Fruit fly (Drosophila melanogaster) whole organism, wandering third instar larva: ENCODE measurements around the gene Tsp2A.

Experiments used
- CG32264 ChIP-seq: fragments of 200-800 bp; sonication (Bioruptor generic); optimal IDR thresholded peaks from 2 replicates; lab custom pipeline; 2016; ENCODE audit warnings: missing biosample characterization, missing genetic modification characterization
- Dfd ChIP-seq: fragments of >200 bp; optimal IDR thresholded peaks from 2 replicates; lab custom pipeline; 2017; ENCODE audit warnings: missing biosample characterization, missing genetic modification characterization
- Dif ChIP-seq: fragments of 200-275, 200-300 bp; sonication (Bioruptor generic); optimal IDR thresholded peaks from 2 replicates; lab custom pipeline; 2018; ENCODE audit warnings: missing biosample characterization, missing genetic modification characterization; ENCODE audit not compliant: partially characterized antibody
- GATAd ChIP-seq: sonication (Bioruptor generic); optimal IDR thresholded peaks from 2 replicates; lab custom pipeline; 2016; ENCODE audit warnings: missing biosample characterization, missing genetic modification characterization
- N ChIP-seq: fragments of >200 bp; optimal IDR thresholded peaks from 2 replicates; lab custom pipeline; 2018; ENCODE audit warnings: missing biosample characterization, missing external identifiers, missing genetic modification characterization
- foxo ChIP-seq, 2 experiments: fragments of 200-800 bp; sonication (Bioruptor generic); optimal IDR thresholded peaks; 2 replicates in 1 of 2; 3 replicates in 1 of 2; lab custom pipeline; 2016 to 2017; ENCODE audit warnings: missing biosample characterization in 2 of 2, missing genetic modification characterization in 2 of 2
- fru ChIP-seq: fragments of 200-800 bp; sonication (Bioruptor generic); optimal IDR thresholded peaks from 3 replicates; lab custom pipeline; 2016; ENCODE audit warnings: missing biosample characterization, mild to moderate bottlenecking, missing genetic modification characterization
- h ChIP-seq: fragments of 200-800 bp; sonication (Bioruptor generic); optimal IDR thresholded peaks from 3 replicates; lab custom pipeline; 2016; ENCODE audit warnings: missing biosample characterization, mild to moderate bottlenecking, missing genetic modification characterization
- usp ChIP-seq: fragments of >200 bp; optimal IDR thresholded peaks from 2 replicates; lab custom pipeline; 2017; ENCODE audit warnings: missing biosample characterization, missing genetic modification characterization
- woc ChIP-seq: sonication (Bioruptor generic); optimal IDR thresholded peaks from 2 replicates; lab custom pipeline; 2016; ENCODE audit warnings: missing biosample characterization, mild to moderate bottlenecking, missing genetic modification characterization

- TF ChIP-seq Dif (GFP tag; lab: Kevin White, UChicago) (no peak), fru (GFP tag; lab: Kevin White, UChicago) (no peak), Dfd (GFP tag; lab: Kevin White, UChicago) (no peak), h (no peak), N (GFP tag; lab: Kevin White, UChicago) (no peak), usp (no peak), CG32264 (no peak), GATAd (GFP tag; lab: Kevin White, UChicago) (no peak), foxo (GFP tag; optimal IDR thresholded peaks at IDR 0.05; lab: Kevin White, UChicago) (no peak), woc (GFP tag; lab: Kevin White, UChicago) (no peak)
These were observed 11.1 kb downstream of the Tsp2A start, which contains the start of gene png for dm6 chrX:1357501-1357900.
